Worm (Caenorhabditis elegans) whole organism, midembryonic: Measurements from ENCODE around the gene F59B10.6.

ENCODE experiments used
- klf-2 ChIP-seq: fragments of 200-800 bp; sonication (Bioruptor generic); conservative IDR thresholded peaks from 2 replicates; pipeline ENCODE4 v1.3.6; 2022; ENCODE audit warnings: missing genetic modification reagents, missing genetic modification characterization, missing compliant biosample characterization
- ztf-29 ChIP-seq: fragments of 200-800 bp; sonication (Bioruptor generic); IDR thresholded peaks from 2 replicates; pipeline ENCODE4 v1.3.6; 2022; ENCODE audit warnings: missing genetic modification reagents, missing genetic modification characterization, missing compliant biosample characterization

- TF ChIP-seq klf-2 (GFP tag; lab: Robert Waterston, UW) (no peak), ztf-29 (GFP tag; lab: Robert Waterston, UW) (no peak)
Measured at ce11 chrII:10485640-10486039, 38.6 kb downstream of the F59B10.6 start.
